Worm (Caenorhabditis elegans) whole organism, mixed stage, embryonic: ENCODE results near the gene R05H5.7.

ENCODE experiments used
- M03D4.4 ChIP-seq: sonication (generic microtip); optimal IDR thresholded peaks from 2 replicates; lab custom pipeline; 2017; ENCODE audit warnings: mild to moderate bottlenecking, missing genetic modification characterization, missing compliant biosample characterization
- bed-3 ChIP-seq: fragments of 200-800 bp; sonication (Bioruptor generic); optimal IDR thresholded peaks from 3 replicates; lab custom pipeline; 2018; ENCODE audit warnings: mild to moderate bottlenecking, missing genetic modification characterization, moderate library complexity, missing compliant biosample characterization
- blmp-1 ChIP-seq: fragments of 150-350 bp; optimal IDR thresholded peaks from 2 replicates; lab custom pipeline; 2014; ENCODE audit warnings: missing biosample characterization, missing genetic modification characterization
- ceh-39 ChIP-seq: fragments of 150-350 bp; optimal IDR thresholded peaks from 2 replicates; lab custom pipeline; 2014; ENCODE audit warnings: missing biosample characterization, missing genetic modification characterization
- ceh-43 ChIP-seq: fragments of 200-800 bp; sonication (Bioruptor generic); optimal IDR thresholded peaks from 2 replicates; lab custom pipeline; 2018; ENCODE audit warnings: mild to moderate bottlenecking, missing genetic modification characterization, moderate library complexity, missing compliant biosample characterization
- ceh-83 ChIP-seq: fragments of 200-800 bp; sonication (Bioruptor generic); optimal IDR thresholded peaks from 2 replicates; lab custom pipeline; 2018; ENCODE audit warnings: mild to moderate bottlenecking, missing genetic modification characterization, missing compliant biosample characterization
- ces-1 ChIP-seq: fragments of 150-350 bp; optimal IDR thresholded peaks from 2 replicates; lab custom pipeline; 2014; ENCODE audit warnings: missing biosample characterization, missing genetic modification reagents, missing genetic modification characterization
- cnd-1 ChIP-seq: fragments of 200-800 bp; sonication (Bioruptor generic); optimal IDR thresholded peaks from 2 replicates; lab custom pipeline; 2018; ENCODE audit warnings: mild to moderate bottlenecking, missing genetic modification characterization, missing compliant biosample characterization
- drap-1 ChIP-seq: fragments of 200-800 bp; sonication (Bioruptor generic); optimal IDR thresholded peaks from 3 replicates; lab custom pipeline; 2018; ENCODE audit warnings: mild to moderate bottlenecking, missing genetic modification characterization, missing compliant biosample characterization
- elt-1 ChIP-seq: sonication (generic microtip); optimal IDR thresholded peaks from 2 replicates; lab custom pipeline; 2017; ENCODE audit warnings: missing genetic modification characterization, mild to moderate bottlenecking, missing compliant biosample characterization, antibody characterized with exemption, moderate library complexity, borderline replicate concordance; ENCODE audit not compliant: insufficient read depth
- elt-3 ChIP-seq: fragments of 150-350 bp; optimal IDR thresholded peaks from 2 replicates; lab custom pipeline; 2014; ENCODE audit warnings: missing biosample characterization, missing genetic modification characterization
- flh-1 ChIP-seq: fragments of 200-800 bp; sonication (Bioruptor generic); optimal IDR thresholded peaks from 2 replicates; lab custom pipeline; 2018; ENCODE audit warnings: mild to moderate bottlenecking, missing genetic modification characterization, moderate library complexity, missing compliant biosample characterization
- ham-2 ChIP-seq: fragments of 200-800 bp; sonication (Bioruptor generic); optimal IDR thresholded peaks from 2 replicates; lab custom pipeline; 2018; ENCODE audit warnings: mild to moderate bottlenecking, missing genetic modification characterization, missing compliant biosample characterization
- hlh-1 ChIP-seq: fragments of 150-350 bp; optimal IDR thresholded peaks from 2 replicates; lab custom pipeline; 2014; ENCODE audit warnings: missing biosample characterization, missing genetic modification reagents, missing genetic modification characterization
- lin-13 ChIP-seq: fragments of 150-350 bp; optimal IDR thresholded peaks from 2 replicates; lab custom pipeline; 2014; ENCODE audit warnings: missing biosample characterization, missing genetic modification characterization
- lin-32 ChIP-seq: fragments of 200-800 bp; sonication (Bioruptor generic); optimal IDR thresholded peaks from 2 replicates; lab custom pipeline; 2018; ENCODE audit warnings: mild to moderate bottlenecking, missing genetic modification characterization, missing compliant biosample characterization
- lsy-2 ChIP-seq: fragments of 150-350 bp; optimal IDR thresholded peaks from 2 replicates; lab custom pipeline; 2014; ENCODE audit warnings: missing biosample characterization, missing genetic modification characterization
- mab-5 ChIP-seq: fragments of 150-350 bp; optimal IDR thresholded peaks from 2 replicates; lab custom pipeline; 2014; ENCODE audit warnings: missing biosample characterization, missing genetic modification characterization
- mep-1 ChIP-seq: fragments of 150-350 bp; optimal IDR thresholded peaks from 2 replicates; lab custom pipeline; 2017; ENCODE audit warnings: missing biosample characterization, missing genetic modification reagents, missing genetic modification characterization, inconsistent platforms
- mls-2 ChIP-seq: sonication (generic microtip); optimal IDR thresholded peaks from 2 replicates; lab custom pipeline; 2016; ENCODE audit warnings: mild to moderate bottlenecking, missing genetic modification characterization, moderate library complexity, missing compliant biosample characterization
- nhr-2 ChIP-seq: fragments of 150-350 bp; optimal IDR thresholded peaks from 2 replicates; lab custom pipeline; 2014; ENCODE audit warnings: missing biosample characterization, missing genetic modification characterization
- nhr-28 ChIP-seq: fragments of 150-350 bp; optimal IDR thresholded peaks from 2 replicates; lab custom pipeline; 2014; ENCODE audit warnings: missing biosample characterization, missing genetic modification characterization
- nhr-76 ChIP-seq: sonication (generic microtip); optimal IDR thresholded peaks from 2 replicates; lab custom pipeline; 2017; ENCODE audit warnings: missing biosample characterization, missing genetic modification characterization
- pha-4 ChIP-seq: fragments of 150-350 bp; optimal IDR thresholded peaks from 2 replicates; lab custom pipeline; 2018; ENCODE audit warnings: missing biosample characterization, missing genetic modification reagents, missing genetic modification characterization
- snpc-4 ChIP-seq: fragments of 150-350 bp; optimal IDR thresholded peaks from 2 replicates; lab custom pipeline; 2014; ENCODE audit warnings: missing biosample characterization, missing genetic modification characterization
- sptf-1 ChIP-seq: sonication (generic microtip); optimal IDR thresholded peaks from 2 replicates; lab custom pipeline; 2017; ENCODE audit warnings: mild to moderate bottlenecking, missing genetic modification characterization, moderate library complexity, missing compliant biosample characterization
- tbx-8 ChIP-seq: fragments of 200-800 bp; sonication (Bioruptor generic); optimal IDR thresholded peaks from 2 replicates; lab custom pipeline; 2018; ENCODE audit warnings: mild to moderate bottlenecking, missing genetic modification characterization, moderate library complexity, missing compliant biosample characterization
- unc-39 ChIP-seq: fragments of 150-350 bp; optimal IDR thresholded peaks from 2 replicates; lab custom pipeline; 2014; ENCODE audit warnings: missing biosample characterization, missing genetic modification characterization
- ztf-11 ChIP-seq: fragments of 150-350 bp; optimal IDR thresholded peaks from 2 replicates; lab custom pipeline; 2014; ENCODE audit warnings: missing biosample characterization, missing genetic modification characterization

The R05H5.7 gene

DNA sequence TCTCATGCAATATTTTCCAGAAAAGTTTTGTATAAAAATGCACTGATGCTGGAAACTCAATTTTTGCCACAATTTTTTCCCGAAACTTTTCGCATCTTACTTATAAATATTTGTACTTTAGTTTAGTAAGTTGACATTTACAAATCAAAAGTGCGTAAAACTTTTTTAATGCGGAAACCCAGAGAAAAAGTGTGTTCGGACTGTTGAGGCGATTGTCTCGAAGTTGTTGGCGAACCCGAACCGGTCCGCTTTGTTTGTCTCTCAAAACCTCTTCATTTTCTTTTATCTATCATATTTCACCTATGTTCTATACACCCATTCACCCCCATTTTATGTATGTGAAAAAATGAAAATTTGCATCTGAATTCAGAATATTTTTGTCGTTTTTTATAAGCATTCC is 28.3 kb downstream of the R05H5.7 start:
- TF ChIP-seq elt-3 (tag; lab: Kevin White, UChicago) (no peak), lsy-2 (no peak), cnd-1 (tag; lab: Kevin White, UChicago) (no peak)

DNA sequence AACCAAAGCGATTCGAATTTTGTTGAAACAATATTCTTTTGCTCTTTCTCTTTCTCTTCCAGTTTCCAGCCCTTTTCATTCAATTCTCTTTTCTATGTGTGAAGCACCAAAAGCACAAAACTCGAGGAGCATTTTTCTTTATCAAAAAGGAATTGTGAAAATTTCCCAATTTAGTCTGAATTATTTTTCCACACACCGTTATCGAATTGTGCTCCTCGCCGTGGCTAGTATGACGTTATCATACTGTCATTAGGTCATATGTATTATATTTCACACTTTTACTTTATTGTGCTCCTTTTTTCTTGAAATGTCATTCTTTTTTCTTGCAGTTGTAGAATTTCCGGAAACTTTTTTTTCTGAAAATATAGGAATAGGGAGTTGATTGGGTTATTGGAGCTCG is 29.3 kb downstream of the R05H5.7 start:
- TF ChIP-seq nhr-2 = no peak
- no peak for TF ChIP-seq mab-5 (tag; lab: Kevin White, UChicago)
- TF ChIP-seq unc-39 = no peak
- no peak for TF ChIP-seq sptf-1 (tag; lab: Kevin White, UChicago)
- no peak for TF ChIP-seq cnd-1 (tag; lab: Kevin White, UChicago)
- TF ChIP-seq ceh-83 = no peak
- no peak for TF ChIP-seq elt-3 (tag; lab: Kevin White, UChicago)
- TF ChIP-seq elt-1 (tag; lab: Kevin White, UChicago) = no peak
- TF ChIP-seq mls-2 (tag; lab: Kevin White, UChicago) = no peak
- TF ChIP-seq mep-1 (tag; lab: Kevin White, UChicago) = no peak
- no peak for TF ChIP-seq lin-13 (tag; lab: Kevin White, UChicago)
- TF ChIP-seq blmp-1 = no peak
- TF ChIP-seq snpc-4 (tag; lab: Kevin White, UChicago) = no peak
- no peak for TF ChIP-seq drap-1 (GFP tag; lab: Kevin White, UChicago)
- no peak for TF ChIP-seq ztf-11 (tag; lab: Kevin White, UChicago)
- no peak for TF ChIP-seq ham-2
- no peak for TF ChIP-seq lin-32 (GFP tag; lab: Kevin White, UChicago)

ce11 chrII:10222577-10222976 is 30.3 kb downstream of the R05H5.7 start, which contains the start of gene plc-3:
Gene plc-3, plus strand, starts transcription at chrII:10222877.
- TF ChIP-seq ces-1 (no peak), hlh-1 (tag; lab: Kevin White, UChicago) (no peak), elt-1 (tag; lab: Kevin White, UChicago) (no peak), flh-1 (no peak), nhr-28 (tag; lab: Kevin White, UChicago) (no peak), nhr-76 (tag; lab: Kevin White, UChicago) (no peak), ceh-83 (no peak), nhr-2 (no peak), ceh-39 (no peak), mls-2 (tag; lab: Kevin White, UChicago) (no peak), lin-13 (tag; lab: Kevin White, UChicago) (no peak), M03D4.4 (tag; lab: Kevin White, UChicago) (no peak), sptf-1 (tag; lab: Kevin White, UChicago) (no peak), ztf-11 (tag; lab: Kevin White, UChicago) (no peak), unc-39 (no peak)

ce11 chrII:10227030-10227429 is 34.7 kb downstream of the R05H5.7 start, which contains the start of gene srh-135:
Gene srh-135, minus strand, starts transcription at chrII:10227130.
- TF ChIP-seq lin-13 (tag; lab: Kevin White, UChicago) (no peak), mls-2 (tag; lab: Kevin White, UChicago) (no peak), mab-5 (tag; lab: Kevin White, UChicago) (no peak), hlh-1 (tag; lab: Kevin White, UChicago) (no peak), drap-1 (GFP tag; lab: Kevin White, UChicago) (no peak), flh-1 (no peak), ces-1 (no peak), tbx-8 (no peak), mep-1 (tag; lab: Kevin White, UChicago) (no peak), elt-1 (tag; lab: Kevin White, UChicago) (no peak), blmp-1 (no peak)
- TF ChIP-seq, all 35 proteins: peak for 0

- TF ChIP-seq elt-3 (tag; lab: Kevin White, UChicago) = no peak
- TF ChIP-seq mls-2 (tag; lab: Kevin White, UChicago) = no peak
- no peak for TF ChIP-seq ceh-43
- no peak for TF ChIP-seq blmp-1
- no peak for TF ChIP-seq ztf-11 (tag; lab: Kevin White, UChicago)
- no peak for TF ChIP-seq mep-1 (tag; lab: Kevin White, UChicago)
- no peak for TF ChIP-seq pha-4 (tag; lab: Kevin White, UChicago)
- no peak for TF ChIP-seq unc-39
- no peak for TF ChIP-seq bed-3
Measured at ce11 chrII:10230972-10231371, 38.7 kb downstream of the R05H5.7 start, which contains the start of gene T01E8.8. Gene T01E8.8, plus strand, starts transcription at chrII:10231272.

DNA sequence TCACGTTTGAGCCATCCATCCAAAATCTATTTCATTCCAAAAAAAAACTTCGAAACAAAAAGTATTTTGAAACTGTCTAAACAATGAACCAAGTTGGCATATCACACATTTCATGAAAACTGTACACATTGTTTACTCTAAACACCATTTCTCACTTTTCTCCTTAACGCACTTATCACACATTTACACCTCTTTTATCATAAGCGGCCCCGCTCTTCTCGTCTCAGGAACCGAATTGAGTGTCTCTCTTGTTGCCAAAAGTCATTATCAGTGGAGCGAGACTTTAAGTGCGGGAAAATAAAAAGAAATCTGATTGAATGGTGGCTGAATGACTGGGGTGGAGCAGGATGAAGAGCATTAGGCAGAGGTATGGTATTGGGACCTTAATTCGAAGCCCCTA is 39.6 kb downstream of the R05H5.7 start:
- TF ChIP-seq hlh-1 (tag; lab: Kevin White, UChicago) = no peak
